Fruit fly (Drosophila melanogaster) whole organism, embryonic: ENCODE measurements around the gene Spn27A.

Experiments used
- Aef1 ChIP-seq: fragments of 200-800 bp; sonication (Bioruptor generic); IDR thresholded peaks from 3 replicates; pipeline ENCODE4 v1.3.6; 2022; ENCODE audit warnings: missing biosample characterization, missing genetic modification characterization
- C15 ChIP-seq: fragments of 200-800 bp; sonication (Bioruptor generic); IDR thresholded peaks from 3 replicates; pipeline ENCODE4 v1.3.6; 2022; ENCODE audit warnings: missing biosample characterization, missing genetic modification characterization
- CG10267 ChIP-seq: fragments of 200-800 bp; sonication (Bioruptor generic); optimal IDR thresholded peaks from 2 replicates; lab custom pipeline; 2018; ENCODE audit warnings: missing biosample characterization, mild to moderate bottlenecking, missing genetic modification characterization, moderate library complexity
- CG11093 ChIP-seq: fragments of 200-800 bp; sonication (Bioruptor generic); IDR thresholded peaks from 3 replicates; pipeline ENCODE4 v1.3.6; 2022; ENCODE audit warnings: missing biosample characterization, missing genetic modification characterization
- CG13424 ChIP-seq: fragments of 200-800 bp; sonication (Bioruptor generic); optimal IDR thresholded peaks from 2 replicates; lab custom pipeline; 2019; ENCODE audit warnings: missing biosample characterization, mild to moderate bottlenecking, missing genetic modification characterization, moderate library complexity
- CG14667 ChIP-seq: fragments of 200-800 bp; sonication (Bioruptor generic); IDR thresholded peaks from 2 replicates; pipeline ENCODE4 v1.3.6; 2022; ENCODE audit warnings: missing biosample characterization, missing genetic modification characterization
- CG15073 ChIP-seq: fragments of 200-800 bp; sonication (Bioruptor generic); optimal IDR thresholded peaks from 2 replicates; lab custom pipeline; 2016; ENCODE audit warnings: missing biosample characterization, missing genetic modification characterization
- CG17361 ChIP-seq: fragments of 200-800 bp; sonication (Bioruptor generic); IDR thresholded peaks from 3 replicates; pipeline ENCODE4 v1.3.6; 2022; ENCODE audit warnings: missing biosample characterization, missing genetic modification characterization
- CG1792 ChIP-seq: fragments of 200-800 bp; sonication (Bioruptor generic); optimal IDR thresholded peaks from 2 replicates; lab custom pipeline; 2016; ENCODE audit warnings: missing biosample characterization, missing genetic modification characterization
- CG1832 ChIP-seq: fragments of 200-800 bp; sonication (Bioruptor generic); optimal IDR thresholded peaks from 2 replicates; lab custom pipeline; 2017; ENCODE audit warnings: missing biosample characterization, mild to moderate bottlenecking, missing genetic modification characterization, inconsistent platforms
- CG18476 ChIP-seq: fragments of 200-800 bp; sonication (Bioruptor generic); optimal IDR thresholded peaks from 2 replicates; lab custom pipeline; 2016; ENCODE audit warnings: missing biosample characterization, mild to moderate bottlenecking, missing genetic modification characterization
- CG18619 ChIP-seq: fragments of 200-800 bp; sonication (Bioruptor generic); optimal IDR thresholded peaks from 3 replicates; lab custom pipeline; 2017; ENCODE audit warnings: missing biosample characterization, mild to moderate bottlenecking, missing genetic modification characterization
- CG32772 ChIP-seq: fragments of 200-800 bp; sonication (Bioruptor generic); IDR thresholded peaks from 2 replicates; pipeline ENCODE4 v1.3.6; 2022; ENCODE audit warnings: missing biosample characterization, missing genetic modification characterization
- CG33557 ChIP-seq: fragments of 200-800 bp; sonication (Bioruptor generic); optimal IDR thresholded peaks from 2 replicates; lab custom pipeline; 2019; ENCODE audit warnings: missing biosample characterization, mild to moderate bottlenecking, missing genetic modification characterization, moderate library complexity
- CG34422 ChIP-seq: fragments of 200-800 bp; sonication (Bioruptor generic); IDR thresholded peaks from 3 replicates; pipeline ENCODE4 v1.3.6; 2022; ENCODE audit warnings: missing biosample characterization, missing genetic modification characterization
- CG7786 ChIP-seq: fragments of 200-800 bp; sonication (Bioruptor generic); optimal IDR thresholded peaks from 2 replicates; lab custom pipeline; 2016; ENCODE audit warnings: missing biosample characterization, missing genetic modification characterization
- CG8478 ChIP-seq: fragments of >200 bp; optimal IDR thresholded peaks from 2 replicates; lab custom pipeline; 2018
- Camta ChIP-seq: fragments of 200-800 bp; sonication (Bioruptor generic); optimal IDR thresholded peaks from 2 replicates; lab custom pipeline; 2016; ENCODE audit warnings: missing biosample characterization, missing genetic modification characterization
- Dll ChIP-seq: fragments of 200-800 bp; sonication (Bioruptor generic); IDR thresholded peaks from 4 replicates; pipeline ENCODE4 v1.3.6; 2022; ENCODE audit warnings: missing biosample characterization, missing genetic modification characterization; ENCODE audit not compliant: partially characterized antibody
- E2f1 ChIP-seq: fragments of 200-800 bp; sonication (Bioruptor generic); IDR thresholded peaks from 2 replicates; pipeline ENCODE4 v1.3.6; 2022; ENCODE audit warnings: missing biosample characterization, missing genetic modification characterization
- Ets65A ChIP-seq: fragments of 200-800 bp; sonication (Bioruptor generic); peaks from one replicate; lab custom pipeline; 2016; ENCODE audit warnings: missing biosample characterization, missing genetic modification characterization
- HLH4C ChIP-seq: fragments of 200-800 bp; sonication (Bioruptor generic); IDR thresholded peaks from 3 replicates; pipeline ENCODE4 v1.3.6; 2022; ENCODE audit warnings: missing biosample characterization, missing genetic modification characterization; ENCODE audit not compliant: partially characterized antibody
- Hr51 ChIP-seq, 2 experiments: fragments of 200-800 bp; sonication (Bioruptor generic); optimal IDR thresholded peaks; 2 replicates in 1 of 2; 3 replicates in 1 of 2; lab custom pipeline; 2016 to 2018; ENCODE audit warnings: missing biosample characterization in 2 of 2, missing genetic modification characterization in 2 of 2, mild to moderate bottlenecking in 1 of 2, moderate library complexity in 1 of 2
- Kr ChIP-seq: fragments of 200-800 bp; sonication (Bioruptor generic); optimal IDR thresholded peaks from 2 replicates; lab custom pipeline; 2017; ENCODE audit warnings: missing biosample characterization, mild to moderate bottlenecking, missing genetic modification characterization
- NC2β ChIP-seq: fragments of 200-800 bp; sonication (Bioruptor generic); optimal IDR thresholded peaks from 2 replicates; lab custom pipeline; 2016; ENCODE audit warnings: missing biosample characterization, missing genetic modification characterization
- NFAT ChIP-seq: fragments of 200-800 bp; sonication (Bioruptor generic); IDR thresholded peaks from 2 replicates; pipeline ENCODE4 v1.3.6; 2022; ENCODE audit warnings: missing biosample characterization, missing genetic modification characterization
- PHDP ChIP-seq: fragments of 200-800 bp; sonication (Bioruptor generic); optimal IDR thresholded peaks from 3 replicates; lab custom pipeline; 2018; ENCODE audit warnings: missing biosample characterization, mild to moderate bottlenecking, missing genetic modification characterization, moderate library complexity
- Sry-δ ChIP-seq: fragments of 200-800 bp; sonication (Bioruptor generic); optimal IDR thresholded peaks from 2 replicates; lab custom pipeline; 2016; ENCODE audit warnings: missing biosample characterization, missing genetic modification characterization
- chn ChIP-seq: fragments of 200-800 bp; sonication (Bioruptor generic); optimal IDR thresholded peaks from 2 replicates; lab custom pipeline; 2016; ENCODE audit warnings: missing biosample characterization, missing genetic modification characterization
- ci ChIP-seq: fragments of 200-800 bp; sonication (Bioruptor generic); IDR thresholded peaks from 3 replicates; pipeline ENCODE4 v1.3.6; 2022; ENCODE audit warnings: missing biosample characterization, missing genetic modification characterization
- dm ChIP-seq: fragments of 200-800 bp; sonication (Bioruptor generic); optimal IDR thresholded peaks from 3 replicates; lab custom pipeline; 2016; ENCODE audit warnings: missing biosample characterization, missing genetic modification characterization
- fd96Cb ChIP-seq: fragments of 200-800 bp; sonication (Bioruptor generic); optimal IDR thresholded peaks from 2 replicates; lab custom pipeline; 2018; ENCODE audit warnings: missing biosample characterization, mild to moderate bottlenecking, missing genetic modification characterization, moderate library complexity
- ham ChIP-seq: fragments of 200-800 bp; sonication (Bioruptor generic); IDR thresholded peaks from 2 replicates; pipeline ENCODE4 v1.3.6; 2022; ENCODE audit warnings: missing biosample characterization, missing genetic modification characterization
- hbn ChIP-seq: fragments of 200-800 bp; sonication (Bioruptor generic); IDR thresholded peaks from 2 replicates; pipeline ENCODE4 v1.3.6; 2022; ENCODE audit warnings: missing biosample characterization, missing genetic modification characterization; ENCODE audit not compliant: partially characterized antibody
- inv ChIP-seq: fragments of 200-800 bp; sonication (Bioruptor generic); IDR thresholded peaks from 2 replicates; pipeline ENCODE4 v1.3.6; 2022; ENCODE audit warnings: missing biosample characterization, missing genetic modification characterization; ENCODE audit not compliant: partially characterized antibody
- lbe ChIP-seq: fragments of 200-800 bp; sonication (Bioruptor generic); optimal IDR thresholded peaks from 2 replicates; lab custom pipeline; 2016; ENCODE audit warnings: missing biosample characterization, mild to moderate bottlenecking, missing genetic modification characterization
- lilli ChIP-seq: fragments of 200-800 bp; sonication (Bioruptor generic); optimal IDR thresholded peaks from 3 replicates; lab custom pipeline; 2016; ENCODE audit warnings: missing biosample characterization, missing genetic modification characterization
- luna ChIP-seq: fragments of 200-800 bp; sonication (Bioruptor generic); optimal IDR thresholded peaks from 2 replicates; lab custom pipeline; 2016; ENCODE audit warnings: missing biosample characterization, missing genetic modification characterization
- mirr ChIP-seq: fragments of 200-800 bp; sonication (Bioruptor generic); optimal IDR thresholded peaks from 3 replicates; lab custom pipeline; 2018; ENCODE audit warnings: missing biosample characterization, mild to moderate bottlenecking, missing genetic modification characterization
- oc ChIP-seq: fragments of 200-800 bp; sonication (Bioruptor generic); optimal IDR thresholded peaks from 2 replicates; lab custom pipeline; 2018; ENCODE audit warnings: missing biosample characterization, mild to moderate bottlenecking, missing genetic modification characterization, moderate library complexity
- pum ChIP-seq: fragments of 200-800 bp; sonication (Bioruptor generic); optimal IDR thresholded peaks from 2 replicates; lab custom pipeline; 2016; ENCODE audit warnings: missing biosample characterization, missing genetic modification characterization
- row ChIP-seq: fragments of 200-800 bp; sonication (Bioruptor generic); IDR thresholded peaks from 3 replicates; pipeline ENCODE4 v1.3.6; 2022; ENCODE audit warnings: missing biosample characterization, missing genetic modification characterization
- sisA ChIP-seq: fragments of 200-800 bp; sonication (Bioruptor generic); IDR thresholded peaks from 2 replicates; pipeline ENCODE4 v1.3.6; 2022; ENCODE audit warnings: missing biosample characterization, missing genetic modification characterization
- so ChIP-seq: fragments of 200-800 bp; sonication (Bioruptor generic); IDR thresholded peaks from 3 replicates; pipeline ENCODE4 v1.3.6; 2022; ENCODE audit warnings: missing biosample characterization, missing genetic modification characterization
- sr ChIP-seq: fragments of 200-800 bp; sonication (Bioruptor generic); IDR thresholded peaks from 3 replicates; pipeline ENCODE4 v1.3.6; 2022; ENCODE audit warnings: missing biosample characterization, missing genetic modification characterization
- tin ChIP-seq: fragments of 200-800 bp; sonication (Bioruptor generic); optimal IDR thresholded peaks from 3 replicates; lab custom pipeline; 2016; ENCODE audit warnings: missing biosample characterization, missing genetic modification characterization
- trh ChIP-seq: fragments of 200-800 bp; sonication (Bioruptor generic); optimal IDR thresholded peaks from 2 replicates; lab custom pipeline; 2016; ENCODE audit warnings: missing biosample characterization, missing genetic modification characterization
- unc-4 ChIP-seq: fragments of 200-800 bp; sonication (Bioruptor generic); IDR thresholded peaks from 2 replicates; pipeline ENCODE4 v1.3.6; 2022; ENCODE audit warnings: missing biosample characterization, missing genetic modification characterization; ENCODE audit not compliant: partially characterized antibody
- yki ChIP-seq: fragments of >200 bp; optimal IDR thresholded peaks from 3 replicates; lab custom pipeline; 2018

Gene Spn27A

dm6 chr2L:6683992-6684882, 11.1 kb upstream of the Spn27A start, which contains the start of gene Nhe3 (continued):
- TF ChIP-seq E2f1 (GFP tag; lab: Robert Waterston, UW) (peak; percentile 71), Dll (GFP tag; lab: Robert Waterston, UW) (peak; percentile 66; the same call in 3 of the 4 replicates), CG7786 (GFP tag; lab: Kevin White, UChicago) (peak; percentile 82), CG34422 (GFP tag; lab: Robert Waterston, UW) (peak; percentile 77), trh (GFP tag; lab: Kevin White, UChicago) (peak; percentile 71), CG18476 (GFP tag; lab: Kevin White, UChicago) (peak; percentile 81), Aef1 (GFP tag; lab: Robert Waterston, UW) (peak; percentile 89), CG10267 (tag; lab: Kevin White, UChicago) (peak; percentile 72), ham (0 out of 2 replicates have a peak, but pooled peaks have one; percentile 47), chn (GFP tag; lab: Kevin White, UChicago) (peak; percentile 81), HLH4C (GFP tag; lab: Robert Waterston, UW) (peak; percentile 68), CG11093 (GFP tag; lab: Robert Waterston, UW) (peak; percentile 83; the same call in 2 of the 3 replicates), CG15073 (GFP tag; lab: Kevin White, UChicago) (no peak), hbn (GFP tag; lab: Robert Waterston, UW) (no peak; the same call in 1 of the 2 replicates), fd96Cb (tag; lab: Kevin White, UChicago) (peak; percentile 77), Ets65A (peak; percentile 96), CG1832 (no peak), Kr (no peak), dm (GFP tag; lab: Kevin White, UChicago) (peak; percentile 39), CG32772 (GFP tag; lab: Robert Waterston, UW) (peak; percentile 84), row (GFP tag; lab: Robert Waterston, UW) (peak; percentile 95), luna (GFP tag; lab: Kevin White, UChicago) (no peak), mirr (GFP tag; lab: Kevin White, UChicago) (no peak), oc (tag; lab: Kevin White, UChicago) (peak; percentile 27), NC2β (GFP tag; lab: Kevin White, UChicago) (peak; percentile 65), lilli (GFP tag; lab: Kevin White, UChicago) (peak; percentile 90), Hr51 (GFP tag; optimal IDR thresholded peaks at IDR 0.05; lab: Kevin White, UChicago) (peak; percentile 32 to 82), CG18619 (GFP tag; lab: Kevin White, UChicago) (peak; percentile 67), pum (GFP tag; lab: Kevin White, UChicago) (peak; percentile 78), NFAT (GFP tag; lab: Robert Waterston, UW) (peak; percentile 84), sr (GFP tag; lab: Robert Waterston, UW) (0 out of 3 replicates have a peak, but pooled peaks have one; percentile 15), yki (lab: Kevin White, UChicago) (no peak), Camta (GFP tag; lab: Kevin White, UChicago) (peak; percentile 60), CG13424 (peak; percentile 78), CG33557 (GFP tag; lab: Kevin White, UChicago) (peak; percentile 30), CG17361 (GFP tag; lab: Robert Waterston, UW) (peak; percentile 87), inv (GFP tag; lab: Robert Waterston, UW) (peak; percentile 51; the same call in 1 of the 2 replicates), ci (GFP tag; lab: Robert Waterston, UW) (peak; percentile 83), PHDP (tag; lab: Kevin White, UChicago) (peak; percentile 71), Sry-δ (GFP tag; lab: Kevin White, UChicago) (peak; percentile 64), so (GFP tag; lab: Robert Waterston, UW) (peak; percentile 86), unc-4 (GFP tag; lab: Robert Waterston, UW) (peak; percentile 54), C15 (GFP tag; lab: Robert Waterston, UW) (peak; percentile 65; the same call in 1 of the 3 replicates), sisA (GFP tag; lab: Robert Waterston, UW) (peak; percentile 84), CG14667 (GFP tag; lab: Robert Waterston, UW) (peak; percentile 73), CG8478 (lab: Kevin White, UChicago) (no peak), lbe (GFP tag; lab: Kevin White, UChicago) (peak; percentile 48), CG1792 (GFP tag; lab: Kevin White, UChicago) (peak; percentile 59), tin (GFP tag; lab: Kevin White, UChicago) (peak; percentile 89)
